Worm (Caenorhabditis elegans) whole organism, mixed stage, embryonic: ENCODE data around the gene cnc-2.
"Not testable (repeated sequence)": the region's sequence is repeated elsewhere in the genome, so short reads cannot be mapped to it uniquely, and the experiment has no call there.

Experiments used
- M03D4.4 ChIP-seq: sonication (generic microtip); optimal IDR thresholded peaks from 2 replicates; lab custom pipeline; 2017; ENCODE audit warnings: mild to moderate bottlenecking, missing genetic modification characterization, missing compliant biosample characterization
- ceh-43 ChIP-seq: fragments of 200-800 bp; sonication (Bioruptor generic); optimal IDR thresholded peaks from 2 replicates; lab custom pipeline; 2018; ENCODE audit warnings: mild to moderate bottlenecking, missing genetic modification characterization, moderate library complexity, missing compliant biosample characterization
- elt-1 ChIP-seq: sonication (generic microtip); optimal IDR thresholded peaks from 2 replicates; lab custom pipeline; 2017; ENCODE audit warnings: missing genetic modification characterization, mild to moderate bottlenecking, missing compliant biosample characterization, antibody characterized with exemption, moderate library complexity, borderline replicate concordance; ENCODE audit not compliant: insufficient read depth
- lin-32 ChIP-seq: fragments of 200-800 bp; sonication (Bioruptor generic); optimal IDR thresholded peaks from 2 replicates; lab custom pipeline; 2018; ENCODE audit warnings: mild to moderate bottlenecking, missing genetic modification characterization, missing compliant biosample characterization
- nhr-12 ChIP-seq: fragments of 150-350 bp; optimal IDR thresholded peaks from 2 replicates; lab custom pipeline; 2014; ENCODE audit warnings: missing biosample characterization, missing genetic modification characterization
- nhr-237 ChIP-seq: fragments of 150-350 bp; optimal IDR thresholded peaks from 2 replicates; lab custom pipeline; 2014; ENCODE audit warnings: missing biosample characterization, missing genetic modification characterization
- unc-62 ChIP-seq: fragments of 150-350 bp; optimal IDR thresholded peaks from 2 replicates; lab custom pipeline; 2014; ENCODE audit warnings: missing biosample characterization, missing genetic modification reagents, missing genetic modification characterization
- ztf-11 ChIP-seq: fragments of 150-350 bp; optimal IDR thresholded peaks from 2 replicates; lab custom pipeline; 2014; ENCODE audit warnings: missing biosample characterization, missing genetic modification characterization

DNA sequence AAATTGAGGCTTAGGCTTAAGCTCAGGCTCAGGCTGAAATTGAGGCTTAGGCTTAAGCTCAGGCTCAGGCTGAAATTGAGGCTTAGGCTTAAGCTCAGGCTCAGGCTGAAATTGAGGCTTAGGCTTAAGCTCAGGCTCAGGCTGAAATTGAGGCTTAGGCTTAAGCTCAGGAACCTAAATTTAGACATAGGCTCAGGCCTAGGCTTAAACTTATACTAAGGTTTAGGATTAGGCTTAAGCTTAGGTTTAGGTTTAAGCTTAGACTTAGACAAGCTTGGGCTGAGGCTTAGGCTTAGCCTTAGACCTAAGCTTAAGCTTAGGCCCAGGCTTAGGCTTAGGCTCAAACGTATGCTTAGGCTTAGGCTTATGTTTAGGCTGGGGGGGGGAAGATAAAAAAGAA is 40.9 kb upstream of the cnc-2 start:
- TF ChIP-seq elt-1; unc-62 (GFP tag; lab: Kevin White, UChicago); ceh-43 (GFP tag; lab: Kevin White, UChicago); nhr-237 (tag; lab: Kevin White, UChicago); nhr-12 (tag; lab: Kevin White, UChicago); ztf-11 (tag; lab: Kevin White, UChicago); M03D4.4 (tag; lab: Kevin White, UChicago); lin-32 (GFP tag; lab: Kevin White, UChicago): not testable (repeated sequence)
